Fruit fly (Drosophila melanogaster): Measurements from ENCODE around the gene Rcd-1.

Gene Rcd-1

dm6 chrX:19604997-19605396, 33.6 kb upstream of the Rcd-1 start, which contains the start of gene CG14207 (continued):
- TF ChIP-seq br (optimal IDR thresholded peaks at IDR 0.05): no peak
- TF ChIP-seq HLH3B (GFP tag; IDR thresholded peaks at IDR 0.05): no peak
- no peak for TF ChIP-seq Kr (GFP tag; optimal IDR thresholded peaks at IDR 0.05)
- no peak for TF ChIP-seq hth (optimal IDR thresholded peaks at IDR 0.05)
- peak; percentile 42 for TF ChIP-seq lbe (GFP tag; optimal IDR thresholded peaks at IDR 0.05)
- TF ChIP-seq caup (GFP tag; optimal IDR thresholded peaks at IDR 0.05; ENCODE audit: severe bottlenecking): peak; percentile 49
- TF ChIP-seq gt (GFP tag; IDR thresholded peaks at IDR 0.05): no peak
- no peak for TF ChIP-seq CG43689 (GFP tag; IDR thresholded peaks at IDR 0.05)
- peak; percentile 34 for TF ChIP-seq CHES-1-like (GFP tag; optimal IDR thresholded peaks at IDR 0.05)
- TF ChIP-seq exex (tag; optimal IDR thresholded peaks at IDR 0.05): peak; percentile 27
- TF ChIP-seq CG33557 (GFP tag; optimal IDR thresholded peaks at IDR 0.05): no peak
- no peak for TF ChIP-seq sisA (GFP tag; IDR thresholded peaks at IDR 0.05)
- TF ChIP-seq CG9437 (GFP tag; optimal IDR thresholded peaks at IDR 0.05): no peak
- no peak for TF ChIP-seq croc (GFP tag; conservative IDR thresholded peaks at IDR 0.05)
- TF ChIP-seq CG18619 (GFP tag; optimal IDR thresholded peaks at IDR 0.05): no peak
- TF ChIP-seq sc (optimal IDR thresholded peaks at IDR 0.05): no peak
- no peak for TF ChIP-seq sc (GFP tag; optimal IDR thresholded peaks at IDR 0.05)
- no peak for TF ChIP-seq CG3407 (GFP tag; optimal IDR thresholded peaks at IDR 0.05)
- TF ChIP-seq gsb (GFP tag; IDR thresholded peaks at IDR 0.05): 0 out of 2 replicates have a peak, but pooled peaks have one; percentile 8
- no peak for TF ChIP-seq CG10366 (GFP tag; IDR thresholded peaks at IDR 0.05)
- no peak for TF ChIP-seq CG11456 (GFP tag; IDR thresholded peaks at IDR 0.05)
- TF ChIP-seq CG10543 (GFP tag; optimal IDR thresholded peaks at IDR 0.05): peak; percentile 40
- TF ChIP-seq lmd (GFP tag; IDR thresholded peaks at IDR 0.05): no peak
- no peak for TF ChIP-seq CkIIα-i1 (GFP tag; IDR thresholded peaks at IDR 0.05)
- TF ChIP-seq Atf6 (GFP tag; IDR thresholded peaks at IDR 0.05): peak; percentile 32
- no peak for TF ChIP-seq CG3995 (GFP tag; optimal IDR thresholded peaks at IDR 0.05)
- TF ChIP-seq CG13123 (GFP tag; optimal IDR thresholded peaks at IDR 0.05): no peak
- no peak for TF ChIP-seq cwo (GFP tag; optimal IDR thresholded peaks at IDR 0.05)
- TF ChIP-seq grau (tag; optimal IDR thresholded peaks at IDR 0.05): peak; percentile 25
- TF ChIP-seq HLHmδ (GFP tag; optimal IDR thresholded peaks at IDR 0.05): no peak
- TF ChIP-seq dm (GFP tag; optimal IDR thresholded peaks at IDR 0.05): peak; percentile 15
- no peak for TF ChIP-seq Hr3 (GFP tag; optimal IDR thresholded peaks at IDR 0.05)
- TF ChIP-seq CG14050 (GFP tag; IDR thresholded peaks at IDR 0.05): no peak
- TF ChIP-seq CG10959 (GFP tag; IDR thresholded peaks at IDR 0.05): no peak
- no peak for TF ChIP-seq CG10267 (tag; optimal IDR thresholded peaks at IDR 0.05)
- TF ChIP-seq otp (GFP tag; IDR thresholded peaks at IDR 0.05): no peak
- peak; percentile 22 for TF ChIP-seq MESR4 (GFP tag; optimal IDR thresholded peaks at IDR 0.05)
- TF ChIP-seq lov (optimal IDR thresholded peaks at IDR 0.05): no peak
- no peak for TF ChIP-seq lov (GFP tag; IDR thresholded peaks at IDR 0.05)
- TF ChIP-seq CG7928 (GFP tag; optimal IDR thresholded peaks at IDR 0.05): no peak
- no peak for TF ChIP-seq lola (GFP tag; optimal IDR thresholded peaks at IDR 0.05)
- TF ChIP-seq B-H1 (GFP tag; IDR thresholded peaks at IDR 0.05): no peak
- peak; percentile 83 for TF ChIP-seq Med (GFP tag)
- peak; percentile 39 for TF ChIP-seq abd-A (tag; optimal IDR thresholded peaks at IDR 0.05)
- no peak for TF ChIP-seq ham (GFP tag; IDR thresholded peaks at IDR 0.05)
- TF ChIP-seq tap (tag; optimal IDR thresholded peaks at IDR 0.05): no peak
- peak; percentile 64 for TF ChIP-seq vvl (GFP tag; IDR thresholded peaks at IDR 0.05)
- TF ChIP-seq CG6765 (GFP tag; optimal IDR thresholded peaks at IDR 0.05): no peak
- no peak for TF ChIP-seq ara (GFP tag; IDR thresholded peaks at IDR 0.05)
- peak; percentile 77 for TF ChIP-seq Jarid2 (GFP tag; optimal IDR thresholded peaks at IDR 0.05)
- TF ChIP-seq ewg (GFP tag; optimal IDR thresholded peaks at IDR 0.05): peak; percentile 40
- TF ChIP-seq Dp (GFP tag; optimal IDR thresholded peaks at IDR 0.05): peak; percentile 78
- peak; percentile 31 for TF ChIP-seq CG11504 (tag; optimal IDR thresholded peaks at IDR 0.05)

Measured in whole organism, embryonic.